Worm (Caenorhabditis elegans) whole organism, L2 larva: Measurements from ENCODE around the gene Y54F10AM.8.

Experiments used
- C34F6.9 ChIP-seq: fragments of 150-350 bp; optimal IDR thresholded peaks from 2 replicates; lab custom pipeline; 2014; ENCODE audit warnings: missing biosample characterization, missing genetic modification characterization
- F13H6.1 ChIP-seq: sonication (generic microtip); optimal IDR thresholded peaks from 2 replicates; lab custom pipeline; 2016; ENCODE audit warnings: missing genetic modification characterization, missing compliant biosample characterization
- Y55F3AM.14 ChIP-seq: fragments of 200-800 bp; sonication (Bioruptor generic); optimal IDR thresholded peaks from 2 replicates; lab custom pipeline; 2018; ENCODE audit warnings: mild to moderate bottlenecking, missing genetic modification characterization, missing compliant biosample characterization
- ZK546.5 ChIP-seq: sonication (generic microtip); optimal IDR thresholded peaks from 2 replicates; lab custom pipeline; 2017; ENCODE audit warnings: missing biosample characterization, missing genetic modification characterization
- alr-1 ChIP-seq: fragments of 150-350 bp; optimal IDR thresholded peaks from 2 replicates; lab custom pipeline; 2014; ENCODE audit warnings: missing biosample characterization, missing genetic modification characterization
- aly-2 ChIP-seq: fragments of 150-350 bp; optimal IDR thresholded peaks from 2 replicates; lab custom pipeline; 2014; ENCODE audit warnings: missing biosample characterization, missing genetic modification characterization
- ama-1 ChIP-seq: fragments of 150-350 bp; optimal IDR thresholded peaks from 2 replicates; lab custom pipeline; 2018; ENCODE audit warnings: inconsistent platforms
- blmp-1 ChIP-seq: sonication (generic microtip); optimal IDR thresholded peaks from 2 replicates; lab custom pipeline; 2017; ENCODE audit warnings: missing genetic modification characterization, mild to moderate bottlenecking, missing compliant biosample characterization, antibody characterized with exemption, moderate library complexity; ENCODE audit not compliant: insufficient read depth
- ceh-16 ChIP-seq: fragments of 150-350 bp; optimal IDR thresholded peaks from 2 replicates; lab custom pipeline; 2014; ENCODE audit warnings: missing biosample characterization, missing genetic modification characterization
- ceh-82 ChIP-seq: fragments of 150-350 bp; optimal IDR thresholded peaks from 2 replicates; lab custom pipeline; 2014; ENCODE audit warnings: missing biosample characterization, missing genetic modification characterization
- crh-2 ChIP-seq: sonication (generic microtip); optimal IDR thresholded peaks from 2 replicates; lab custom pipeline; 2017; ENCODE audit warnings: missing biosample characterization, missing genetic modification characterization
- dmd-4 ChIP-seq: sonication (generic microtip); optimal IDR thresholded peaks from 2 replicates; lab custom pipeline; 2017; ENCODE audit warnings: missing biosample characterization, missing genetic modification characterization
- egl-27 ChIP-seq: sonication (generic microtip); optimal IDR thresholded peaks from 3 replicates; lab custom pipeline; 2017; ENCODE audit warnings: missing biosample characterization, missing genetic modification reagents, missing genetic modification characterization
- elt-1 ChIP-seq: fragments of 150-350 bp; optimal IDR thresholded peaks from 2 replicates; lab custom pipeline; 2014; ENCODE audit warnings: missing biosample characterization, missing genetic modification characterization
- elt-3 ChIP-seq: sonication (generic microtip); optimal IDR thresholded peaks from 2 replicates; lab custom pipeline; 2017; ENCODE audit warnings: missing biosample characterization, missing genetic modification characterization
- fos-1 ChIP-seq: fragments of 150-350 bp; optimal IDR thresholded peaks from 2 replicates; lab custom pipeline; 2014; ENCODE audit warnings: missing biosample characterization, missing genetic modification characterization
- lin-11 ChIP-seq: fragments of 150-350 bp; sonication (generic microtip); optimal IDR thresholded peaks from 2 replicates; lab custom pipeline; 2014; ENCODE audit warnings: missing biosample characterization, missing genetic modification characterization, inconsistent platforms, mixed read lengths
- lin-13 ChIP-seq: fragments of 150-350 bp; optimal IDR thresholded peaks from 2 replicates; lab custom pipeline; 2014; ENCODE audit warnings: missing biosample characterization, missing genetic modification reagents, missing genetic modification characterization
- lsy-2 ChIP-seq, 2 experiments: fragments of 150-350 bp in 1 of 2; sonication (generic microtip) in 1 of 2; optimal IDR thresholded peaks; 2 replicates each; lab custom pipeline; 2014 to 2017; ENCODE audit warnings: missing biosample characterization in 2 of 2, missing genetic modification characterization in 2 of 2
- mab-5 ChIP-seq: fragments of 150-350 bp; optimal IDR thresholded peaks from 2 replicates; lab custom pipeline; 2014; ENCODE audit warnings: missing biosample characterization, missing genetic modification characterization
- mbf-1 ChIP-seq: sonication (generic microtip); optimal IDR thresholded peaks from 2 replicates; lab custom pipeline; 2017; ENCODE audit warnings: missing biosample characterization, missing genetic modification characterization
- mdl-1 ChIP-seq, 2 experiments: fragments of 150-350 bp in 1 of 2; sonication (generic microtip) in 1 of 2; optimal IDR thresholded peaks; 2 replicates each; lab custom pipeline; 2017; ENCODE audit warnings: missing biosample characterization in 2 of 2, missing genetic modification characterization in 2 of 2
- nhr-10 ChIP-seq: sonication (generic microtip); optimal IDR thresholded peaks from 2 replicates; lab custom pipeline; 2017; ENCODE audit warnings: missing biosample characterization, missing genetic modification characterization
- nhr-11 ChIP-seq: fragments of 150-350 bp; optimal IDR thresholded peaks from 2 replicates; lab custom pipeline; 2014; ENCODE audit warnings: missing biosample characterization, missing genetic modification characterization
- nhr-12 ChIP-seq: fragments of 150-350 bp; optimal IDR thresholded peaks from 2 replicates; lab custom pipeline; 2014; ENCODE audit warnings: missing biosample characterization, missing genetic modification characterization
- nhr-129 ChIP-seq: fragments of 150-350 bp; optimal IDR thresholded peaks from 2 replicates; lab custom pipeline; 2014; ENCODE audit warnings: missing biosample characterization, missing genetic modification characterization
- nhr-21 ChIP-seq: fragments of 150-350 bp; optimal IDR thresholded peaks from 2 replicates; lab custom pipeline; 2014; ENCODE audit warnings: missing biosample characterization, missing genetic modification characterization
- nhr-23 ChIP-seq: fragments of 150-350 bp; optimal IDR thresholded peaks from 2 replicates; lab custom pipeline; 2014; ENCODE audit warnings: missing biosample characterization, missing genetic modification reagents, missing genetic modification characterization
- nhr-237 ChIP-seq: fragments of 150-350 bp; optimal IDR thresholded peaks from 2 replicates; lab custom pipeline; 2014; ENCODE audit warnings: missing biosample characterization, missing genetic modification characterization
- nhr-25 ChIP-seq: fragments of 150-350 bp; sonication (generic microtip); optimal IDR thresholded peaks from 3 replicates; lab custom pipeline; 2014; ENCODE audit warnings: missing biosample characterization, missing genetic modification characterization
- nhr-6 ChIP-seq: fragments of 150-350 bp; optimal IDR thresholded peaks from 2 replicates; lab custom pipeline; 2014; ENCODE audit warnings: missing biosample characterization, missing genetic modification characterization
- nhr-77 ChIP-seq: fragments of 150-350 bp; optimal IDR thresholded peaks from 2 replicates; lab custom pipeline; 2014; ENCODE audit warnings: missing biosample characterization, missing genetic modification characterization
- peb-1 ChIP-seq: fragments of 150-350 bp; optimal IDR thresholded peaks from 2 replicates; lab custom pipeline; 2014; ENCODE audit warnings: missing biosample characterization, missing genetic modification characterization
- skn-1 ChIP-seq: sonication (generic microtip); optimal IDR thresholded peaks from 2 replicates; lab custom pipeline; 2017; ENCODE audit warnings: missing biosample characterization, missing genetic modification characterization
- sma-9 ChIP-seq, 2 experiments: fragments of 150-350 bp in 1 of 2; sonication (generic microtip) in 1 of 2; optimal IDR thresholded peaks; 2 replicates each; lab custom pipeline; 2014 to 2016; ENCODE audit warnings: missing genetic modification characterization in 2 of 2, mild to moderate bottlenecking in 1 of 2, missing biosample characterization in 1 of 2, missing compliant biosample characterization in 1 of 2, missing genetic modification reagents in 1 of 2, moderate library complexity in 1 of 2
- snpc-4 ChIP-seq: fragments of 150-350 bp; optimal IDR thresholded peaks from 2 replicates; lab custom pipeline; 2014; ENCODE audit warnings: missing biosample characterization, missing genetic modification characterization
- unc-39 ChIP-seq: fragments of 150-350 bp; optimal IDR thresholded peaks from 2 replicates; lab custom pipeline; 2014; ENCODE audit warnings: missing biosample characterization, missing genetic modification characterization
- unc-55 ChIP-seq: fragments of 150-350 bp; sonication (generic microtip); optimal IDR thresholded peaks from 3 replicates; lab custom pipeline; 2014; ENCODE audit warnings: missing biosample characterization, missing genetic modification reagents, missing genetic modification characterization
- unc-62 ChIP-seq: fragments of 150-350 bp; optimal IDR thresholded peaks from 2 replicates; lab custom pipeline; 2014; ENCODE audit warnings: missing biosample characterization, missing genetic modification reagents, missing genetic modification characterization
- zag-1 ChIP-seq: fragments of 150-350 bp; optimal IDR thresholded peaks from 2 replicates; lab custom pipeline; 2014; ENCODE audit warnings: missing biosample characterization, missing genetic modification characterization
- ztf-1 ChIP-seq: fragments of 200-800 bp; sonication (Bioruptor generic); conservative IDR thresholded peaks from 2 replicates; pipeline ENCODE4 v1.3.6; 2022; ENCODE audit warnings: missing genetic modification characterization, missing compliant biosample characterization
- ztf-11 ChIP-seq: sonication (generic microtip); optimal IDR thresholded peaks from 2 replicates; lab custom pipeline; 2017; ENCODE audit warnings: missing biosample characterization, missing genetic modification characterization
- ztf-4 ChIP-seq: fragments of 150-350 bp; optimal IDR thresholded peaks from 2 replicates; lab custom pipeline; 2014; ENCODE audit warnings: missing biosample characterization, missing genetic modification characterization

Gene Y54F10AM.8

ce11 chrIII:2546298-2546697 lies 38.5 kb upstream of the Y54F10AM.8 start:
- no peak for TF ChIP-seq blmp-1 (tag; lab: Kevin White, UChicago)
- no peak for TF ChIP-seq lsy-2 (tag; optimal IDR thresholded peaks at IDR 0.05; lab: Kevin White, UChicago)
- no peak for TF ChIP-seq ztf-1 (GFP tag; lab: Robert Waterston, UW)
- no peak for TF ChIP-seq nhr-77 (tag; lab: Kevin White, UChicago)
- no peak for TF ChIP-seq elt-3 (tag; lab: Kevin White, UChicago)
- TF ChIP-seq ZK546.5 (tag; lab: Kevin White, UChicago) = no peak
- no peak for TF ChIP-seq ceh-82
- no peak for TF ChIP-seq unc-39 (tag; lab: Kevin White, UChicago)
- TF ChIP-seq peb-1 (tag; lab: Kevin White, UChicago) = no peak

DNA sequence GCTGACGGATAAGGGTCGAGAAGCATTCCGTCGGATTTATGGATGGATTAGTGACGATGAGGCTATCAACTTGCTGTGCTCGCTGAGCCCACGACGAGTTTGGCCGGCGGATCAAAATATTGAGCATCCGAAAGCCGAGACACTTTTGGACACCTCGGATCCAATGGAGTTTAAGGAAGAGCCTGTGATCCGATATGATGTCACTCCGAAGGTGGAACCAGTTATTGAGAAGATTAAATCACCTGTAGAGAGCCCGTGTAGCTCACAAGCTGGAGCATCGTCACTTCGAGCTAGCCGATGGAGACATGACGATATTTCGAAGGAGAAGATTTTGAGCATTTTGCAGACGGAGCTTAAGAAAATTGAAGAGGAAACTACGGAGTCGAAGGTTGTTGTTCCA lies 32.7 kb upstream of the Y54F10AM.8 start:
- TF ChIP-seq nhr-25 (tag; lab: Kevin White, UChicago) = no peak
- no peak for TF ChIP-seq unc-55 (GFP tag; lab: Kevin White, UChicago)
- no peak for TF ChIP-seq egl-27
- no peak for TF ChIP-seq alr-1 (tag; lab: Kevin White, UChicago)
- TF ChIP-seq nhr-10 = no peak
- TF ChIP-seq Y55F3AM.14 (GFP tag; lab: Kevin White, UChicago) = no peak
- TF ChIP-seq lsy-2 (tag; optimal IDR thresholded peaks at IDR 0.05; lab: Kevin White, UChicago) = no peak
- TF ChIP-seq, all 48 proteins: peak for 0

ce11 chrIII:2535122-2535521 lies 27.4 kb upstream of the Y54F10AM.8 start:
- peak in 1 of 2 experiments; percentile 8 for TF ChIP-seq mdl-1 (tag; optimal IDR thresholded peaks at IDR 0.05; lab: Kevin White, UChicago)
- peak; percentile 18 for TF ChIP-seq lin-13
- peak; percentile 47 for TF ChIP-seq crh-2 (tag; lab: Kevin White, UChicago)
- TF ChIP-seq C34F6.9 = peak; percentile 73
- no peak for TF ChIP-seq ZK546.5 (tag; lab: Kevin White, UChicago)
- TF ChIP-seq egl-27 = no peak
- no peak for TF ChIP-seq nhr-23 (tag; lab: Kevin White, UChicago)
- TF ChIP-seq elt-1 (tag; lab: Kevin White, UChicago) = no peak
- peak; percentile 23 for TF ChIP-seq mab-5 (tag; lab: Kevin White, UChicago)
- peak in 1 of 2 experiments; percentile 54 for TF ChIP-seq lsy-2 (tag; optimal IDR thresholded peaks at IDR 0.05; lab: Kevin White, UChicago)
- TF ChIP-seq elt-3 (tag; lab: Kevin White, UChicago) = no peak
- peak; percentile 6 for TF ChIP-seq nhr-129 (tag; lab: Kevin White, UChicago)
- TF ChIP-seq zag-1 (tag; lab: Kevin White, UChicago) = peak; percentile 72
- TF ChIP-seq unc-55 (GFP tag; lab: Kevin White, UChicago) = peak; percentile 78
- TF ChIP-seq F13H6.1 (tag; lab: Kevin White, UChicago) = peak; percentile 11
- TF ChIP-seq fos-1 (tag; lab: Kevin White, UChicago) = no peak
- peak; percentile 10 for TF ChIP-seq lin-11 (tag; lab: Kevin White, UChicago)

ce11 chrIII:2532716-2533115 lies 24.9 kb upstream of the Y54F10AM.8 start:
- peak; percentile 69 for TF ChIP-seq zag-1 (tag; lab: Kevin White, UChicago)
- no peak for TF ChIP-seq F13H6.1 (tag; lab: Kevin White, UChicago)
- no peak for TF ChIP-seq alr-1 (tag; lab: Kevin White, UChicago)
- TF ChIP-seq nhr-12 (tag; lab: Kevin White, UChicago) = no peak
- no peak for TF ChIP-seq fos-1 (tag; lab: Kevin White, UChicago)
- TF ChIP-seq lin-13 = peak; percentile 48
- TF ChIP-seq nhr-6 (tag; lab: Kevin White, UChicago) = no peak
- no peak for TF ChIP-seq skn-1 (tag; lab: Kevin White, UChicago)
- TF ChIP-seq snpc-4 (tag; lab: Kevin White, UChicago) = no peak
- TF ChIP-seq nhr-237 (tag; lab: Kevin White, UChicago) = no peak
- no peak for TF ChIP-seq ztf-4
- TF ChIP-seq nhr-77 (tag; lab: Kevin White, UChicago) = no peak
- no peak for TF ChIP-seq ceh-16 (tag; lab: Kevin White, UChicago)
- TF ChIP-seq nhr-129 (tag; lab: Kevin White, UChicago) = peak; percentile 61
- no peak for TF ChIP-seq unc-62 (GFP tag; lab: Kevin White, UChicago)
- no peak for TF ChIP-seq unc-39 (tag; lab: Kevin White, UChicago)
- TF ChIP-seq nhr-10 = no peak
- TF ChIP-seq elt-1 (tag; lab: Kevin White, UChicago) = no peak
- peak; percentile 54 for TF ChIP-seq mab-5 (tag; lab: Kevin White, UChicago)
- no peak for TF ChIP-seq nhr-21 (tag; lab: Kevin White, UChicago)
- TF ChIP-seq ztf-1 (GFP tag; lab: Robert Waterston, UW) = no peak
- TF ChIP-seq unc-55 (GFP tag; lab: Kevin White, UChicago) = peak; percentile 56
- TF ChIP-seq nhr-25 (tag; lab: Kevin White, UChicago) = no peak
- no peak for TF ChIP-seq mbf-1 (tag; lab: Kevin White, UChicago)
- peak; percentile 43 for TF ChIP-seq crh-2 (tag; lab: Kevin White, UChicago)
- no peak for TF ChIP-seq ZK546.5 (tag; lab: Kevin White, UChicago)
- TF ChIP-seq egl-27 = no peak
- TF ChIP-seq Y55F3AM.14 (GFP tag; lab: Kevin White, UChicago) = no peak
- TF ChIP-seq blmp-1 (tag; lab: Kevin White, UChicago) = no peak
- peak; percentile 73 for TF ChIP-seq lin-11 (tag; lab: Kevin White, UChicago)
- peak in 1 of 2 experiments; percentile 41 for TF ChIP-seq mdl-1 (tag; optimal IDR thresholded peaks at IDR 0.05; lab: Kevin White, UChicago)
- TF ChIP-seq aly-2 = no peak
- no peak for TF ChIP-seq nhr-11 (tag; lab: Kevin White, UChicago)
- TF ChIP-seq C34F6.9 = peak; percentile 87
- TF ChIP-seq ztf-11 (tag; lab: Kevin White, UChicago) = no peak
- TF ChIP-seq peb-1 (tag; lab: Kevin White, UChicago) = no peak
- TF ChIP-seq sma-9 (GFP tag; optimal IDR thresholded peaks at IDR 0.05; lab: Kevin White, UChicago) = no peak
- no peak for TF ChIP-seq sma-9 (tag; optimal IDR thresholded peaks at IDR 0.05; lab: Kevin White, UChicago)
- no peak for TF ChIP-seq ama-1 (lab: Kevin White, UChicago)
- no peak for TF ChIP-seq dmd-4 (tag; lab: Kevin White, UChicago)
